Fruit fly (Drosophila melanogaster): ENCODE measurements around the gene RFeSP.
A peak's percentile ranks its signal among the peaks of the same experiment; 100 is the strongest.

The RFeSP gene

DNA sequence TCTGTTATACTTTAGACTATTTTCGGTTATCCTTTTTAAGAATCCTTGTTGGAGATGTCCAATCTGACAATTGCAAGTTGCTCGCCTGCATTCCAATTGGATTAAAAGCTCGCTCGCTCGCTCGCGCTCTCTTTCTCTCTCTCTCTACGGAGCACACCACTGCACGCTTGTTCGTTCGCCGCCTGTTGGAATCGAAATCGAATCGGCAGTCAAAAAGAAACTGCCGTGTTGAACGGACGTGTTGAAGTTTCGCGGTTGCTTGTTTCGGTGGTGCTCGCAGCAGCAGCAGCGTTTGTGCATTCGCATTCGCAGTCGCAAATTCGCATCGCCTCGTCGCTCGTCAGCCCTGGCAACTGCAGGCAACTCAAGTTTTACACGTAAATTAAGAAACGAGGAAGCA lies 37.1 kb upstream of the RFeSP start, which contains the start of gene chinmo (continued):
- peak; percentile 9 for TF ChIP-seq CG6276 (GFP tag; optimal IDR thresholded peaks at IDR 0.05)
- peak; percentile 41 for TF ChIP-seq CG9139 (GFP tag; optimal IDR thresholded peaks at IDR 0.05)
- no peak for TF ChIP-seq fkh (GFP tag; optimal IDR thresholded peaks at IDR 0.05)
- no peak for TF ChIP-seq Hr4 (GFP tag; optimal IDR thresholded peaks at IDR 0.05)
- peak; percentile 18 for TF ChIP-seq achi (GFP tag; optimal IDR thresholded peaks at IDR 0.05)
- no peak for TF ChIP-seq dac (GFP tag; optimal IDR thresholded peaks at IDR 0.05)
- no peak for TF ChIP-seq Ets21C (GFP tag; optimal IDR thresholded peaks at IDR 0.05)
- no peak for TF ChIP-seq CG3032 (tag; optimal IDR thresholded peaks at IDR 0.05)
- TF ChIP-seq salr (GFP tag; optimal IDR thresholded peaks at IDR 0.05), result peak in 1 of 2 experiments; percentile 10
- no peak for TF ChIP-seq Sox15 (GFP tag; optimal IDR thresholded peaks at IDR 0.05)
- TF ChIP-seq CG10669 (GFP tag; optimal IDR thresholded peaks at IDR 0.05), result no peak

DNA sequence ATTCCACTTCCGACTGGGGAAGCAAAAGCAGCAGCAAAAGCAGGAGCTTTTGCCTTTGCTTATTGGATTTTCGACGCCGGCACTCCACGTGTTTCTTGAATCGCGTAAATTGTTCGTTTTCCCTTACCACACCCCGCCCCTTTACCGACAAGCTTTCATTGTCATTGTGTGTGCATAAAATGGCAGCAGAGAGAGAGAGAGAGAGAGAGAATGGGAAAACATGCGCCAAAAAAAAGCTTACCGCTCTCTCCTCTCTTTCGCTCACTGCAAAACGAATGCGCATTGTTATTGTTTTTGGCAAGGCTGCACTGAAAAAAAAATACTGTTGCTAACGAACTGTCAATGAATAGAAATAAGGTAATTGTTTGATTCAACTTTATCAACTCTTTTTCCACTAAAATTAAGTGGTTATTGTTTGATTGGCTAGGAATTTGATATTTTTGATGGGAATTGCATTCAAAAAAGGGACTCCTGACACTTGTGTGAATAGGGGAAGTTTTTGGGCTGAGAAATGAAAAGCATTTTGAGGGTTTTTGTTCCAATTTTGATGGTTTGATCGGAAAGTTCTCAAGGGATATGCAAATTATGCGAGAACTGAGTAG lies 36.0 kb upstream of the RFeSP start:
- TF ChIP-seq Lpt (GFP tag; optimal IDR thresholded peaks at IDR 0.05) (peak; percentile 2), Eip78C (GFP tag) (peak; percentile 60), vri (GFP tag; optimal IDR thresholded peaks at IDR 0.05) (peak; percentile 32), CG16779 (tag; optimal IDR thresholded peaks at IDR 0.05) (no peak), CG8632 (GFP tag; optimal IDR thresholded peaks at IDR 0.05) (peak; percentile 0), salr (GFP tag; optimal IDR thresholded peaks at IDR 0.05) (no peak), CG10631 (GFP tag; optimal IDR thresholded peaks at IDR 0.05) (peak; percentile 3), CG3032 (tag; optimal IDR thresholded peaks at IDR 0.05) (peak; percentile 35), Sox14 (GFP tag; optimal IDR thresholded peaks at IDR 0.05) (peak; percentile 52), eg (GFP tag; IDR thresholded peaks at IDR 0.05) (peak; percentile 56; the same call in 2 of the 3 replicates), dac (GFP tag; optimal IDR thresholded peaks at IDR 0.05) (no peak), net (GFP tag; optimal IDR thresholded peaks at IDR 0.05) (no peak), CG9139 (GFP tag; optimal IDR thresholded peaks at IDR 0.05) (no peak), esn (GFP tag; optimal IDR thresholded peaks at IDR 0.05) (peak; percentile 6), Sox15 (GFP tag; optimal IDR thresholded peaks at IDR 0.05) (no peak), CG6163 (GFP tag; IDR thresholded peaks at IDR 0.05) (peak; percentile 25; the same call in 2 of the 3 replicates), CG10669 (GFP tag; optimal IDR thresholded peaks at IDR 0.05) (peak; percentile 17), Smox (GFP tag; optimal IDR thresholded peaks at IDR 0.05) (peak; percentile 40), ss (GFP tag; optimal IDR thresholded peaks at IDR 0.05) (peak in 1 of 2 experiments; percentile 8), Eip75B (GFP tag; optimal IDR thresholded peaks at IDR 0.05) (peak; percentile 27), achi (GFP tag; optimal IDR thresholded peaks at IDR 0.05) (no peak), Ets21C (GFP tag; optimal IDR thresholded peaks at IDR 0.05) (no peak), topi (GFP tag; optimal IDR thresholded peaks at IDR 0.05) (peak; percentile 52), svp (GFP tag) (peak; percentile 52), CG31627 (GFP tag; optimal IDR thresholded peaks at IDR 0.05) (peak; percentile 55), Blimp-1 (GFP tag; optimal IDR thresholded peaks at IDR 0.05) (peak; percentile 6), CG34406 (GFP tag; optimal IDR thresholded peaks at IDR 0.05) (peak; percentile 1), cyc (GFP tag; optimal IDR thresholded peaks at IDR 0.05) (peak; percentile 38), CG11294 (GFP tag; IDR thresholded peaks at IDR 0.05) (0 out of 2 replicates have a peak, but pooled peaks have one; percentile 4), CG7368 (GFP tag; optimal IDR thresholded peaks at IDR 0.05) (no peak), lz (GFP tag; optimal IDR thresholded peaks at IDR 0.05) (peak; percentile 31), Hr4 (GFP tag; optimal IDR thresholded peaks at IDR 0.05) (no peak), CG3919 (GFP tag; optimal IDR thresholded peaks at IDR 0.05) (no peak), dsx (GFP tag; optimal IDR thresholded peaks at IDR 0.05; ENCODE audit: poor library complexity, severe bottlenecking) (peak; percentile 30), CG6854 (GFP tag; optimal IDR thresholded peaks at IDR 0.05) (no peak), Met (GFP tag; optimal IDR thresholded peaks at IDR 0.05) (peak; percentile 32), Gug (GFP tag; IDR thresholded peaks at IDR 0.05) (no peak; the same call in 1 of the 2 replicates), CG11902 (GFP tag; optimal IDR thresholded peaks at IDR 0.05) (no peak), Ets96B (tag; optimal IDR thresholded peaks at IDR 0.05) (peak; percentile 44), Hr39 (GFP tag; optimal IDR thresholded peaks at IDR 0.05) (peak; percentile 64), CG1621 (tag; optimal IDR thresholded peaks at IDR 0.05) (no peak), acj6 (GFP tag; optimal IDR thresholded peaks at IDR 0.05) (peak; percentile 38), spab (GFP tag; optimal IDR thresholded peaks at IDR 0.05) (no peak), Sox102F (GFP tag; optimal IDR thresholded peaks at IDR 0.05) (peak; percentile 45), CG15336 (GFP tag; IDR thresholded peaks at IDR 0.05) (0 out of 2 replicates have a peak, but pooled peaks have one; percentile 0), CG6276 (GFP tag; optimal IDR thresholded peaks at IDR 0.05) (no peak)

Data from whole organism, prepupa.